Fruit fly (Drosophila melanogaster): ENCODE results near the gene Scgbeta.

DNA sequence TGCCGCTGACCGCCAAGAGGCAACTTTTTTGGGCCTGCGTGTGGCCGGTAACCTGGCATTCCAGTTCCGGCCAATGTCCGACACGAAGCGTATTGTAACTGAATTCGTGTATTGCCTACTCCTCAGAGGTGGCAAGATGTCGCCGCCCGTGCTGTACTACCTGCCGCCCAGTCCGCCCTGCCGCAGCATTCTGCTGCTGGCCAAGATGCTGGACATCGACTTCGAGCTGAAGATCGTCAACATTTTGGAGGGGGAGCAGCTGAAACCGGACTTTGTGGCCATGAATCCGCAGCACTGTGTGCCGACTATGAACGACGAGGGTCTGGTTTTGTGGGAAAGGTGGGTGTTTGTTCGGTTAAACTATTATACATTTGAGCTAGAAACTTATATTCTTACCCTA is 38.0 kb downstream of the Scgbeta start:
- TF ChIP-seq Sin3A (optimal IDR thresholded peaks at IDR 0.05) (no peak), psq (optimal IDR thresholded peaks at IDR 0.05) (no peak)

All from Kc167 (cell line).